Fruit fly (Drosophila melanogaster): ENCODE data around the gene Tbh.

The Tbh gene

dm6 chrX:8056084-8056483 is 60.6 kb downstream of the Tbh start (continued):
- TF ChIP-seq CkIIα-i1 (GFP tag; IDR thresholded peaks at IDR 0.05) (no peak), NfI (GFP tag; optimal IDR thresholded peaks at IDR 0.05) (no peak), eve (GFP tag; optimal IDR thresholded peaks at IDR 0.05) (peak in 1 of 2 experiments; percentile 60), CG6175 (GFP tag; IDR thresholded peaks at IDR 0.05) (no peak), unc-4 (GFP tag; IDR thresholded peaks at IDR 0.05; ENCODE audit: partially characterized antibody) (no peak), Deaf1 (tag; optimal IDR thresholded peaks at IDR 0.05) (no peak), CG2199 (GFP tag; IDR thresholded peaks at IDR 0.05) (0 out of 3 replicates have a peak, but pooled peaks have one; percentile 44), BtbVII (GFP tag; optimal IDR thresholded peaks at IDR 0.05) (no peak), ato (GFP tag; IDR thresholded peaks at IDR 0.05; ENCODE audit: partially characterized antibody) (no peak), cwo (GFP tag; optimal IDR thresholded peaks at IDR 0.05) (no peak), vnd (GFP tag; IDR thresholded peaks at IDR 0.05; ENCODE audit: partially characterized antibody) (no peak), abd-A (tag; optimal IDR thresholded peaks at IDR 0.05) (no peak), Med (GFP tag) (peak; percentile 33), slbo (GFP tag; IDR thresholded peaks at IDR 0.05) (no peak), Fer3 (tag; optimal IDR thresholded peaks at IDR 0.05) (no peak), CTCF (GFP tag; optimal IDR thresholded peaks at IDR 0.05) (peak; percentile 43), sc (optimal IDR thresholded peaks at IDR 0.05) (no peak), sc (GFP tag; optimal IDR thresholded peaks at IDR 0.05) (no peak), Pdp1 (GFP tag; optimal IDR thresholded peaks at IDR 0.05) (peak in 1 of 2 experiments; percentile 89), Adf1 (GFP tag; IDR thresholded peaks at IDR 0.05) (no peak), CG33557 (GFP tag; optimal IDR thresholded peaks at IDR 0.05) (no peak), CG13775 (GFP tag; optimal IDR thresholded peaks at IDR 0.05) (no peak), CG18476 (GFP tag; optimal IDR thresholded peaks at IDR 0.05) (no peak), CG4282 (GFP tag; optimal IDR thresholded peaks at IDR 0.05) (no peak), CG7271 (tag; optimal IDR thresholded peaks at IDR 0.05) (no peak), ERR (GFP tag; optimal IDR thresholded peaks at IDR 0.05) (no peak), HLH4C (GFP tag; IDR thresholded peaks at IDR 0.05; ENCODE audit: partially characterized antibody) (no peak)

dm6 chrX:8056597-8057228 is 61.2 kb downstream of the Tbh start:
- TF ChIP-seq CG4360 (GFP tag; IDR thresholded peaks at IDR 0.05), result peak; percentile 63
- TF ChIP-seq CG8944 (GFP tag; optimal IDR thresholded peaks at IDR 0.05), result no peak
- TF ChIP-seq CG17802 (tag; optimal IDR thresholded peaks at IDR 0.05), result no peak
- TF ChIP-seq CG6689 (GFP tag; IDR thresholded peaks at IDR 0.05), result no peak
- TF ChIP-seq CG10274 (GFP tag; optimal IDR thresholded peaks at IDR 0.05), result no peak
- no peak for TF ChIP-seq bbx (GFP tag; IDR thresholded peaks at IDR 0.05; ENCODE audit: partially characterized antibody)
- no peak for TF ChIP-seq wor (GFP tag; IDR thresholded peaks at IDR 0.05)
- TF ChIP-seq CG6272 (GFP tag; IDR thresholded peaks at IDR 0.05), result no peak
- TF ChIP-seq CG10209 (GFP tag; optimal IDR thresholded peaks at IDR 0.05), result no peak
- TF ChIP-seq gcm2 (GFP tag; optimal IDR thresholded peaks at IDR 0.05), result no peak
- 0 out of 3 replicates have a peak, but pooled peaks have one; percentile 27 for TF ChIP-seq otp (GFP tag; IDR thresholded peaks at IDR 0.05)
- peak; percentile 75 for TF ChIP-seq CG8478 (optimal IDR thresholded peaks at IDR 0.05)
- no peak for TF ChIP-seq slp2 (GFP tag; optimal IDR thresholded peaks at IDR 0.05)
- no peak for TF ChIP-seq ems (GFP tag; optimal IDR thresholded peaks at IDR 0.05)
- TF ChIP-seq CG13424 (tag; optimal IDR thresholded peaks at IDR 0.05), result no peak
- TF ChIP-seq CG33213 (GFP tag; optimal IDR thresholded peaks at IDR 0.05), result no peak
- no peak for TF ChIP-seq HLH54F (GFP tag; optimal IDR thresholded peaks at IDR 0.05)
- no peak for TF ChIP-seq CG1233 (GFP tag; optimal IDR thresholded peaks at IDR 0.05)
- TF ChIP-seq CG2129 (GFP tag; IDR thresholded peaks at IDR 0.05; ENCODE audit: partially characterized antibody), result no peak
- peak; percentile 11 for TF ChIP-seq HmgZ (tag; optimal IDR thresholded peaks at IDR 0.05)
- TF ChIP-seq CG4854 (GFP tag; optimal IDR thresholded peaks at IDR 0.05), result no peak
- TF ChIP-seq fd102C (GFP tag; optimal IDR thresholded peaks at IDR 0.05), result no peak
- TF ChIP-seq CG2678 (tag; optimal IDR thresholded peaks at IDR 0.05), result no peak
- no peak for TF ChIP-seq Camta (GFP tag; optimal IDR thresholded peaks at IDR 0.05)
- TF ChIP-seq Drgx (GFP tag; IDR thresholded peaks at IDR 0.05), result peak; percentile 58
- no peak for TF ChIP-seq HLH4C (GFP tag; IDR thresholded peaks at IDR 0.05; ENCODE audit: partially characterized antibody)

All from whole organism, embryonic.